Worm (Caenorhabditis elegans): ENCODE data around the gene sre-11.

DNA sequence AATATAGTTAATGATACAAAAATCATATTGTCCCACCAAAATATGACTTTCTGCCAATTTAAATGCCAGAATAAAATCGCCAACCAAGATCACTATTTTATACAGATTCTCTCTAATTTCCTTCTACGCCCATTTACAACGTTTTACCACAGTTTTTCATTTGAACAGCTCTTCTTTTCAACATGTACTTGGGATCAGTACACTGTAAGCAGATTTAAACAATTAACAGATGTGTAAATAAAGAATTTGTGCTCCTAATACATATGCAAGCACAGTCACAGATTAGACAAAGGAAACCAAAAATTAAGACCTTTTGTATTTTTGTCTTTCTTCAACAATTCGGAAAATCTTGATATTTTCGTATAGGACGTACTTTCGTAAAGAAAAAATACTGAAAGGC lies 40.3 kb downstream of the sre-11 start, which contains the start of gene F07C4.11:
- TF ChIP-seq W03F9.2 (tag; optimal IDR thresholded peaks at IDR 0.05) (no peak), him-1 (tag; optimal IDR thresholded peaks at IDR 0.05) (no peak)

Measured in whole organism, L4/young adult.